Fruit fly (Drosophila melanogaster) whole organism, embryonic: ENCODE measurements around the gene Alp10.

Source experiments
- Atf6 ChIP-seq: fragments of 200-800 bp; sonication (Bioruptor generic); IDR thresholded peaks from 2 replicates; pipeline ENCODE4 v1.3.6; 2022; ENCODE audit warnings: missing biosample characterization, missing genetic modification characterization
- CG14965 ChIP-seq: fragments of 200-800 bp; sonication (Bioruptor generic); optimal IDR thresholded peaks from 2 replicates; lab custom pipeline; 2016; ENCODE audit warnings: missing biosample characterization, missing genetic modification characterization, borderline replicate concordance
- CG16813 ChIP-seq: fragments of 200-800 bp; sonication (Bioruptor generic); IDR thresholded peaks from 3 replicates; pipeline ENCODE4 v1.3.6; 2022; ENCODE audit warnings: missing biosample characterization, missing genetic modification characterization; ENCODE audit not compliant: partially characterized antibody
- CG7963 ChIP-seq: fragments of 200-800 bp; sonication (Bioruptor generic); IDR thresholded peaks from 3 replicates; pipeline ENCODE4 v1.3.6; 2022; ENCODE audit warnings: missing biosample characterization, missing genetic modification characterization; ENCODE audit not compliant: partially characterized antibody
- MBD-R2 ChIP-seq: fragments of 200-800 bp; sonication (Bioruptor generic); IDR thresholded peaks from 2 replicates; pipeline ENCODE4 v1.3.6; 2022; ENCODE audit warnings: missing biosample characterization, missing genetic modification characterization
- aop ChIP-seq: fragments of 200-800 bp; sonication (Bioruptor generic); IDR thresholded peaks from 2 replicates; pipeline ENCODE4 v1.3.6; 2022; ENCODE audit warnings: missing biosample characterization, missing genetic modification characterization
- dysf ChIP-seq: fragments of 200-800 bp; sonication (Bioruptor generic); IDR thresholded peaks from 3 replicates; pipeline ENCODE4 v1.3.6; 2022; ENCODE audit warnings: missing biosample characterization, missing genetic modification characterization
- h ChIP-seq: fragments of >200 bp; optimal IDR thresholded peaks from 2 replicates; lab custom pipeline; 2017

- no peak for TF ChIP-seq CG14965 (GFP tag; lab: Kevin White, UChicago)
- TF ChIP-seq h (lab: Kevin White, UChicago) = no peak
- no peak for TF ChIP-seq CG7963 (GFP tag; lab: Robert Waterston, UW)
- TF ChIP-seq aop (GFP tag; lab: Robert Waterston, UW) = no peak
- no peak for TF ChIP-seq MBD-R2 (GFP tag; lab: Robert Waterston, UW)
- TF ChIP-seq Atf6 = no peak
- TF ChIP-seq CG16813 (GFP tag; lab: Robert Waterston, UW) = no peak
- TF ChIP-seq dysf (GFP tag; lab: Robert Waterston, UW) = no peak
These were observed 44.4 kb upstream of the Alp10 start for dm6 chr3L:5639474-5639873.
